Worm (Caenorhabditis elegans): ENCODE results near the gene E01G4.3.

E01G4.3 gene

ce11 chrII:13469043-13469652, at the start of gene E01G4.3:
Gene E01G4.3 (minus strand): TSS chrII:13469602.
- TF ChIP-seq hlh-30 (tag; optimal IDR thresholded peaks at IDR 0.05; ENCODE audit: insufficient read depth) (peak; percentile 94), zfp-2 (tag; optimal IDR thresholded peaks at IDR 0.05) (no peak), lin-15B (tag; optimal IDR thresholded peaks at IDR 0.05) (no peak), R02D3.7 (tag; optimal IDR thresholded peaks at IDR 0.05) (no peak), skn-1 (tag; optimal IDR thresholded peaks at IDR 0.05) (no peak), zfp-3 (GFP tag; conservative IDR thresholded peaks at IDR 0.05) (no peak), F26F4.8 (GFP tag; conservative IDR thresholded peaks at IDR 0.05) (no peak), nhr-237 (tag; optimal IDR thresholded peaks at IDR 0.05) (no peak), zip-11 (GFP tag; IDR thresholded peaks at IDR 0.05) (no peak), ztf-11 (tag; optimal IDR thresholded peaks at IDR 0.05) (no peak), ceh-20 (GFP tag; IDR thresholded peaks at IDR 0.05) (peak; percentile 50; the same call in 1 of the 2 replicates), D1046.2 (GFP tag; IDR thresholded peaks at IDR 0.05) (no peak), mep-1 (tag; optimal IDR thresholded peaks at IDR 0.05) (peak; percentile 76), daf-12 (tag; optimal IDR thresholded peaks at IDR 0.05) (no peak), tag-97 (GFP tag; IDR thresholded peaks at IDR 0.05) (no peak), ceh-82 (tag; optimal IDR thresholded peaks at IDR 0.05) (no peak), nhr-11 (tag; optimal IDR thresholded peaks at IDR 0.05) (peak; percentile 94), nhr-6 (tag; optimal IDR thresholded peaks at IDR 0.05) (peak; percentile 31), lsy-2 (tag; optimal IDR thresholded peaks at IDR 0.05) (peak; percentile 14 to 34), mes-2 (tag; optimal IDR thresholded peaks at IDR 0.05; ENCODE audit: poor library complexity, severe bottlenecking) (peak; percentile 17), mdt-29 (GFP tag; IDR thresholded peaks at IDR 0.05) (no peak), lin-38 (GFP tag; IDR thresholded peaks at IDR 0.05) (peak; percentile 39; the same call in 1 of the 2 replicates), F49E8.2 (tag; optimal IDR thresholded peaks at IDR 0.05; ENCODE audit: borderline replicate concordance) (no peak), zip-2 (tag; optimal IDR thresholded peaks at IDR 0.05) (no peak), mdl-1 (tag; optimal IDR thresholded peaks at IDR 0.05) (peak; percentile 72 to 86), fkh-10 (GFP tag; optimal IDR thresholded peaks at IDR 0.05) (no peak), spr-1 (tag; optimal IDR thresholded peaks at IDR 0.05) (peak; percentile 10), dmd-8 (GFP tag; IDR thresholded peaks at IDR 0.05) (no peak), ctbp-1 (GFP tag; IDR thresholded peaks at IDR 0.05) (peak; percentile 26; the same call in 1 of the 2 replicates), nhr-77 (tag; optimal IDR thresholded peaks at IDR 0.05) (peak; percentile 79), snpc-1.2 (GFP tag; IDR thresholded peaks at IDR 0.05) (no peak), lin-29 (GFP tag; IDR thresholded peaks at IDR 0.05) (no peak), nhr-42 (GFP tag; IDR thresholded peaks at IDR 0.05) (peak; percentile 11; the same call in 1 of the 2 replicates), ceh-62 (tag; optimal IDR thresholded peaks at IDR 0.05) (no peak), dve-1 (tag; optimal IDR thresholded peaks at IDR 0.05; ENCODE audit: insufficient read depth) (peak; percentile 89), lin-13 (GFP tag; optimal IDR thresholded peaks at IDR 0.05) (no peak), hif-1 (tag; optimal IDR thresholded peaks at IDR 0.05) (peak in 1 of 2 experiments; percentile 91), ces-1 (GFP tag; optimal IDR thresholded peaks at IDR 0.05) (no peak), nhr-25 (tag; optimal IDR thresholded peaks at IDR 0.05; ENCODE audit: borderline replicate concordance, insufficient read depth) (no peak), saeg-2 (GFP tag; IDR thresholded peaks at IDR 0.05) (peak; percentile 68; the same call in 1 of the 2 replicates), php-3 (GFP tag; IDR thresholded peaks at IDR 0.05) (peak; percentile 53), hlh-11 (tag; optimal IDR thresholded peaks at IDR 0.05) (peak; percentile 95), nhr-41 (GFP tag; IDR thresholded peaks at IDR 0.05) (no peak), Y48G9A.11 (GFP tag; IDR thresholded peaks at IDR 0.05) (no peak), spr-3 (GFP tag; optimal IDR thresholded peaks at IDR 0.05) (no peak), hmg-1.1 (GFP tag; IDR thresholded peaks at IDR 0.05) (no peak), unc-130 (GFP tag; optimal IDR thresholded peaks at IDR 0.05) (no peak), mxl-2 (GFP tag; conservative IDR thresholded peaks at IDR 0.05) (peak; percentile 100), arid-1 (GFP tag; conservative IDR thresholded peaks at IDR 0.05) (no peak), pqm-1 (tag; optimal IDR thresholded peaks at IDR 0.05) (peak; percentile 38)
